Worm (Caenorhabditis elegans) whole organism, L2 larva: ENCODE results near the gene C06C6.7.
"Not testable (repeated sequence)": the region's sequence is repeated elsewhere in the genome, so short reads cannot be mapped to it uniquely, and the experiment has no call there.

ENCODE experiments used
- aly-2 ChIP-seq: fragments of 150-350 bp; optimal IDR thresholded peaks from 2 replicates; lab custom pipeline; 2014; ENCODE audit warnings: missing biosample characterization, missing genetic modification characterization
- crh-2 ChIP-seq: sonication (generic microtip); optimal IDR thresholded peaks from 2 replicates; lab custom pipeline; 2017; ENCODE audit warnings: missing biosample characterization, missing genetic modification characterization
- lin-39 ChIP-seq: fragments of 150-350 bp; optimal IDR thresholded peaks from 2 replicates; lab custom pipeline; 2014; ENCODE audit warnings: missing biosample characterization, missing genetic modification reagents, missing genetic modification characterization
- nhr-10 ChIP-seq: sonication (generic microtip); optimal IDR thresholded peaks from 2 replicates; lab custom pipeline; 2017; ENCODE audit warnings: missing biosample characterization, missing genetic modification characterization
- nhr-12 ChIP-seq: fragments of 150-350 bp; optimal IDR thresholded peaks from 2 replicates; lab custom pipeline; 2014; ENCODE audit warnings: missing biosample characterization, missing genetic modification characterization
- nhr-237 ChIP-seq: fragments of 150-350 bp; optimal IDR thresholded peaks from 2 replicates; lab custom pipeline; 2014; ENCODE audit warnings: missing biosample characterization, missing genetic modification characterization
- nhr-6 ChIP-seq: fragments of 150-350 bp; optimal IDR thresholded peaks from 2 replicates; lab custom pipeline; 2014; ENCODE audit warnings: missing biosample characterization, missing genetic modification characterization
- skn-1 ChIP-seq: sonication (generic microtip); optimal IDR thresholded peaks from 2 replicates; lab custom pipeline; 2017; ENCODE audit warnings: missing biosample characterization, missing genetic modification characterization
- sma-9 ChIP-seq, 2 experiments: fragments of 150-350 bp in 1 of 2; sonication (generic microtip) in 1 of 2; optimal IDR thresholded peaks; 2 replicates each; lab custom pipeline; 2014 to 2016; ENCODE audit warnings: missing genetic modification characterization in 2 of 2, mild to moderate bottlenecking in 1 of 2, missing biosample characterization in 1 of 2, missing compliant biosample characterization in 1 of 2, missing genetic modification reagents in 1 of 2, moderate library complexity in 1 of 2
- snpc-4 ChIP-seq: fragments of 150-350 bp; optimal IDR thresholded peaks from 2 replicates; lab custom pipeline; 2014; ENCODE audit warnings: missing biosample characterization, missing genetic modification characterization
- unc-55 ChIP-seq: fragments of 150-350 bp; sonication (generic microtip); optimal IDR thresholded peaks from 3 replicates; lab custom pipeline; 2014; ENCODE audit warnings: missing biosample characterization, missing genetic modification reagents, missing genetic modification characterization
- zag-1 ChIP-seq: fragments of 150-350 bp; optimal IDR thresholded peaks from 2 replicates; lab custom pipeline; 2014; ENCODE audit warnings: missing biosample characterization, missing genetic modification characterization

ce11 chrV:16041925-16042742 lies 50.2 kb downstream of the C06C6.7 start, which contains the start of the genes his-2 and his-1:
- TF ChIP-seq snpc-4; nhr-237 (tag; lab: Kevin White, UChicago); skn-1 (tag; lab: Kevin White, UChicago); nhr-6 (tag; lab: Kevin White, UChicago); zag-1; lin-39 (tag; lab: Kevin White, UChicago); nhr-10; unc-55 (GFP tag; lab: Kevin White, UChicago); nhr-12; sma-9 (GFP tag; optimal IDR thresholded peaks at IDR 0.05; lab: Kevin White, UChicago); sma-9 (tag; optimal IDR thresholded peaks at IDR 0.05; lab: Kevin White, UChicago); aly-2 (tag; lab: Kevin White, UChicago); crh-2 (tag; lab: Kevin White, UChicago): not testable (repeated sequence)
